Worm (Caenorhabditis elegans) whole organism, early embryonic: ENCODE measurements around the gene K02A6.1.

ENCODE experiments used
- B0310.2 ChIP-seq: sonication (generic microtip); optimal IDR thresholded peaks from 2 replicates; lab custom pipeline; 2016; ENCODE audit warnings: mild to moderate bottlenecking, missing genetic modification characterization, missing compliant biosample characterization
- F13C5.2 ChIP-seq: sonication (generic microtip); optimal IDR thresholded peaks from 2 replicates; lab custom pipeline; 2017; ENCODE audit warnings: mild to moderate bottlenecking, missing genetic modification characterization, inconsistent platforms, missing compliant biosample characterization
- aly-1 ChIP-seq: sonication (generic microtip); optimal IDR thresholded peaks from 2 replicates; lab custom pipeline; 2016; ENCODE audit warnings: missing genetic modification characterization, missing compliant biosample characterization
- ama-1 ChIP-seq: fragments of 150-350 bp; optimal IDR thresholded peaks from 2 replicates; lab custom pipeline; 2014
- ceh-13 ChIP-seq: fragments of 200-800 bp; sonication (Bioruptor generic); optimal IDR thresholded peaks from 2 replicates; lab custom pipeline; 2018; ENCODE audit warnings: mild to moderate bottlenecking, missing genetic modification characterization, missing compliant biosample characterization
- ceh-36 ChIP-seq: sonication (generic microtip); optimal IDR thresholded peaks from 2 replicates; lab custom pipeline; 2016; ENCODE audit warnings: missing genetic modification characterization, inconsistent platforms, missing compliant biosample characterization
- ets-7 ChIP-seq: sonication (generic microtip); optimal IDR thresholded peaks from 2 replicates; lab custom pipeline; 2016; ENCODE audit warnings: missing genotype, missing genetic modification characterization, missing compliant biosample characterization
- flt-1 ChIP-seq: fragments of 200-800 bp; sonication (Bioruptor generic); IDR thresholded peaks from 2 replicates; pipeline ENCODE4 v1.3.6; 2022; ENCODE audit warnings: missing genetic modification characterization, missing compliant biosample characterization
- hmg-4 ChIP-seq: fragments of 200-800 bp; sonication (Bioruptor generic); optimal IDR thresholded peaks from 2 replicates; lab custom pipeline; 2018; ENCODE audit warnings: mild to moderate bottlenecking, missing genetic modification characterization, missing compliant biosample characterization
- hnd-1 ChIP-seq: sonication (generic microtip); optimal IDR thresholded peaks from 2 replicates; lab custom pipeline; 2016; ENCODE audit warnings: missing genetic modification characterization, missing compliant biosample characterization
- pes-1 ChIP-seq: fragments of 200-800 bp; sonication (Bioruptor generic); IDR thresholded peaks from 2 replicates; pipeline ENCODE4 v1.3.6; 2022; ENCODE audit warnings: missing genetic modification reagents, missing genetic modification characterization, missing compliant biosample characterization
- tbx-11 ChIP-seq: fragments of 200-800 bp; sonication (Bioruptor generic); IDR thresholded peaks from 2 replicates; pipeline ENCODE4 v1.3.6; 2022; ENCODE audit warnings: missing genetic modification characterization, missing compliant biosample characterization
- tbx-37 ChIP-seq: fragments of 200-800 bp; sonication (Bioruptor generic); conservative IDR thresholded peaks from 2 replicates; pipeline ENCODE4 v1.3.6; 2022; ENCODE audit warnings: missing genetic modification reagents, missing genetic modification characterization, missing compliant biosample characterization
- tra-4 ChIP-seq: sonication (generic microtip); optimal IDR thresholded peaks from 2 replicates; lab custom pipeline; 2017; ENCODE audit warnings: missing genetic modification characterization, missing compliant biosample characterization

DNA sequence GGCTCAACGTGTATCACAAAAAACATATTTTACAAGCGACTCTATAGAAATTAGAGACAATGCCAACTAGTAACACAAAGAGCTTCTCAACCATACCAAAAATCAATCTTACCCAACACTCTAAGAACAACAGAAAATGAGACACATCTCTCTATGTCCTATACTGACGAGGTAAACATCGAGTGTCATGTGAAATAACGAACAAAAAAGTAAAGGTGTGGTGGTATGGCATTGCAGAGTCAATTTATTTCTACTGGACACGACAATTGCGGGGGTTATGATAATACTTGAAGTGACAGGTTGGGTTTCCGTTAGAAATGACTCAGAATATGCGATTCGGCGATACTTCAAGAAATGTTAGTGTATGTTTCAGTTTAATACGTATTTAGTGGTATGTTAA lies 17.0 kb downstream of the K02A6.1 start:
- TF ChIP-seq aly-1 (tag; lab: Kevin White, UChicago) = no peak
- TF ChIP-seq hmg-4 (GFP tag; lab: Kevin White, UChicago) = no peak
- no peak for TF ChIP-seq ama-1
- no peak for TF ChIP-seq tbx-37 (GFP tag; lab: Robert Waterston, UW)
- no peak for TF ChIP-seq B0310.2 (tag; lab: Kevin White, UChicago)
- no peak for TF ChIP-seq ets-7 (tag; lab: Kevin White, UChicago)
- no peak for TF ChIP-seq ceh-36
- TF ChIP-seq F13C5.2 (tag; lab: Kevin White, UChicago) = no peak
- TF ChIP-seq flt-1 (GFP tag; lab: Robert Waterston, UW) = no peak
- TF ChIP-seq tbx-11 (GFP tag; lab: Robert Waterston, UW) = no peak
- TF ChIP-seq ceh-13 = no peak
- no peak for TF ChIP-seq tra-4 (tag; lab: Kevin White, UChicago)
- no peak for TF ChIP-seq pes-1 (GFP tag; lab: Robert Waterston, UW)
- no peak for TF ChIP-seq hnd-1 (tag; lab: Kevin White, UChicago)
